Worm (Caenorhabditis elegans) whole organism, L4 larva: ENCODE results near the gene T26H5.14.

Source experiments
- F44E2.7 ChIP-seq: fragments of 200-800 bp; sonication (Bioruptor generic); IDR thresholded peaks from 2 replicates; pipeline ENCODE4 v2.1.2; 2022; ENCODE audit warnings: missing genetic modification characterization, missing compliant biosample characterization
- ZK337.2 ChIP-seq: fragments of 200-800 bp; sonication (Bioruptor generic); IDR thresholded peaks from 2 replicates; pipeline ENCODE4 v1.3.6; 2022; ENCODE audit warnings: missing genetic modification reagents, missing genetic modification characterization, missing compliant biosample characterization
- ceh-44 ChIP-seq: fragments of 200-800 bp; sonication (Bioruptor generic); IDR thresholded peaks from 2 replicates; pipeline ENCODE4 v1.3.6; 2022; ENCODE audit warnings: missing genetic modification reagents, missing genetic modification characterization, missing compliant biosample characterization
- ceh-62 ChIP-seq: sonication (generic microtip); optimal IDR thresholded peaks from 2 replicates; lab custom pipeline; 2017; ENCODE audit warnings: missing biosample characterization, missing genetic modification characterization
- dmd-6 ChIP-seq: fragments of 200-800 bp; sonication (Bioruptor generic); IDR thresholded peaks from 2 replicates; pipeline ENCODE4 v1.3.6; 2022; ENCODE audit warnings: missing genetic modification reagents, missing genetic modification characterization, missing compliant biosample characterization
- dpl-1 ChIP-seq: fragments of 150-350 bp; optimal IDR thresholded peaks from 2 replicates; lab custom pipeline; 2014; ENCODE audit warnings: missing biosample characterization, missing genetic modification reagents, missing genetic modification characterization
- fkh-10 ChIP-seq: fragments of 150-350 bp; optimal IDR thresholded peaks from 2 replicates; lab custom pipeline; 2014; ENCODE audit warnings: missing biosample characterization, missing genetic modification reagents, missing genetic modification characterization
- lin-13 ChIP-seq: fragments of 150-350 bp; optimal IDR thresholded peaks from 2 replicates; lab custom pipeline; 2014; ENCODE audit warnings: missing biosample characterization, missing genetic modification reagents, missing genetic modification characterization
- nhr-28 ChIP-seq: fragments of 150-350 bp; optimal IDR thresholded peaks from 2 replicates; lab custom pipeline; 2014; ENCODE audit warnings: missing biosample characterization, missing genetic modification characterization
- pha-4 ChIP-seq, 2 experiments: fragments of 150-350 bp in 1 of 2; fragments of 200-800 bp in 1 of 2; sonication (Bioruptor generic) in 1 of 2; IDR thresholded peaks in 1 of 2; optimal IDR thresholded peaks in 1 of 2; 2 replicates each; pipeline versions ENCODE4 v1.3.6 to Lab custom; 2014 to 2022; ENCODE audit warnings: missing genetic modification characterization in 2 of 2, missing genetic modification reagents in 2 of 2, missing biosample characterization in 1 of 2, missing compliant biosample characterization in 1 of 2
- snpc-4 ChIP-seq: fragments of 150-350 bp; optimal IDR thresholded peaks from 2 replicates; lab custom pipeline; 2014; ENCODE audit warnings: missing biosample characterization, missing genetic modification characterization
- spr-3 ChIP-seq: fragments of 200-800 bp; sonication (Bioruptor generic); optimal IDR thresholded peaks from 2 replicates; lab custom pipeline; 2018; ENCODE audit warnings: mild to moderate bottlenecking, missing genetic modification characterization, missing compliant biosample characterization
- unc-39 ChIP-seq: sonication (generic microtip); optimal IDR thresholded peaks from 2 replicates; lab custom pipeline; 2017; ENCODE audit warnings: missing biosample characterization, missing genetic modification characterization

ce11 chrV:15487764-15488163 lies 38.8 kb downstream of the T26H5.14 start, which contains the start of gene srw-21:
- TF ChIP-seq dmd-6 (GFP tag; lab: Robert Waterston, UW) (no peak), F44E2.7 (GFP tag; lab: Robert Waterston, UW) (no peak), dpl-1 (GFP tag; lab: Kevin White, UChicago) (no peak), lin-13 (GFP tag; lab: Kevin White, UChicago) (no peak), unc-39 (tag; lab: Kevin White, UChicago) (no peak), ceh-62 (tag; lab: Kevin White, UChicago) (no peak), fkh-10 (GFP tag; lab: Kevin White, UChicago) (no peak), ZK337.2 (GFP tag; lab: Robert Waterston, UW) (no peak), nhr-28 (no peak), spr-3 (GFP tag; lab: Kevin White, UChicago) (no peak), ceh-44 (GFP tag; lab: Robert Waterston, UW) (no peak), pha-4 (GFP tag; IDR thresholded peaks at IDR 0.05; lab: Robert Waterston, UW) (no peak), pha-4 (tag; optimal IDR thresholded peaks at IDR 0.05; lab: Kevin White, UChicago) (no peak), snpc-4 (tag; lab: Kevin White, UChicago) (no peak)
